Worm (Caenorhabditis elegans): Measurements from ENCODE around the gene ZK938.1.

- no peak for TF ChIP-seq madf-5 (GFP tag; IDR thresholded peaks at IDR 0.05)
- TF ChIP-seq nhr-25 (tag; optimal IDR thresholded peaks at IDR 0.05; ENCODE audit: borderline replicate concordance, insufficient read depth) = no peak
- TF ChIP-seq ztf-11 (tag; optimal IDR thresholded peaks at IDR 0.05) = no peak
- no peak for TF ChIP-seq F49E8.2 (tag; optimal IDR thresholded peaks at IDR 0.05; ENCODE audit: borderline replicate concordance)
- TF ChIP-seq T26A8.4 (GFP tag; IDR thresholded peaks at IDR 0.05) = no peak
- no peak for TF ChIP-seq nhr-10 (tag; optimal IDR thresholded peaks at IDR 0.05)
- TF ChIP-seq arid-1 (GFP tag; conservative IDR thresholded peaks at IDR 0.05) = no peak
- peak; percentile 76 for TF ChIP-seq hlh-30 (tag; optimal IDR thresholded peaks at IDR 0.05; ENCODE audit: insufficient read depth)
- no peak for TF ChIP-seq dpl-1 (GFP tag; optimal IDR thresholded peaks at IDR 0.05)
- no peak for TF ChIP-seq unc-39 (tag; optimal IDR thresholded peaks at IDR 0.05)
- TF ChIP-seq lin-13 (GFP tag; optimal IDR thresholded peaks at IDR 0.05) = no peak
- no peak for TF ChIP-seq jun-1 (tag; optimal IDR thresholded peaks at IDR 0.05)
These were observed 29.0 kb upstream of the ZK938.1 start, which contains the start of gene cyp-13A5 for ce11 chrII:9800251-9800650.

All from whole organism, L4 larva.